Fruit fly (Drosophila melanogaster) whole organism, embryonic: ENCODE data around the gene CG42240.

Experiments
- Adf1 ChIP-seq: fragments of 200-800 bp; sonication (Bioruptor generic); IDR thresholded peaks from 2 replicates; pipeline ENCODE4 v1.3.6; 2022; ENCODE audit warnings: missing biosample characterization, missing genetic modification characterization
- C15 ChIP-seq: fragments of 200-800 bp; sonication (Bioruptor generic); IDR thresholded peaks from 3 replicates; pipeline ENCODE4 v1.3.6; 2022; ENCODE audit warnings: missing biosample characterization, missing genetic modification characterization
- CG11398 ChIP-seq: fragments of 200-800 bp; sonication (Bioruptor generic); optimal IDR thresholded peaks from 2 replicates; lab custom pipeline; 2016; ENCODE audit warnings: missing biosample characterization, missing genetic modification characterization
- CG12236 ChIP-seq: fragments of 200-800 bp; sonication (Bioruptor generic); optimal IDR thresholded peaks from 2 replicates; lab custom pipeline; 2016; ENCODE audit warnings: missing biosample characterization, missing genetic modification characterization
- CG12299 ChIP-seq: fragments of 200-800 bp; sonication (Bioruptor generic); optimal IDR thresholded peaks from 2 replicates; lab custom pipeline; 2018; ENCODE audit warnings: missing biosample characterization, mild to moderate bottlenecking, missing genetic modification characterization
- CG13624 ChIP-seq: fragments of 200-800 bp; sonication (Bioruptor generic); optimal IDR thresholded peaks from 2 replicates; lab custom pipeline; 2016; ENCODE audit warnings: missing biosample characterization, missing genetic modification characterization
- CG2129 ChIP-seq: fragments of 200-800 bp; sonication (Bioruptor generic); IDR thresholded peaks from 2 replicates; pipeline ENCODE4 v1.3.6; 2022; ENCODE audit warnings: missing biosample characterization, missing genetic modification characterization; ENCODE audit not compliant: partially characterized antibody
- CG30403 ChIP-seq: fragments of 200-800 bp; sonication (Bioruptor generic); optimal IDR thresholded peaks from 3 replicates; lab custom pipeline; 2016; ENCODE audit warnings: missing biosample characterization, missing genetic modification characterization
- CG31365 ChIP-seq: fragments of 200-800 bp; sonication (Bioruptor generic); optimal IDR thresholded peaks from 2 replicates; lab custom pipeline; 2018; ENCODE audit warnings: missing biosample characterization, mild to moderate bottlenecking, missing genetic modification characterization
- CG3726 ChIP-seq: fragments of 200-800 bp; sonication (Bioruptor generic); IDR thresholded peaks from 3 replicates; pipeline ENCODE4, ENCODE4 v1.3.6; 2022; ENCODE audit warnings: missing biosample characterization, missing genetic modification characterization
- CG4328 ChIP-seq: fragments of 200-800 bp; sonication (Bioruptor generic); optimal IDR thresholded peaks from 3 replicates; lab custom pipeline; 2017; ENCODE audit warnings: missing biosample characterization, missing genetic modification reagents, missing genetic modification characterization
- CG8089 ChIP-seq: fragments of 200-800 bp; sonication (Bioruptor generic); optimal IDR thresholded peaks from 3 replicates; lab custom pipeline; 2016; ENCODE audit warnings: missing biosample characterization, missing genetic modification characterization
- CG9797 ChIP-seq: fragments of 200-800 bp; sonication (Bioruptor generic); optimal IDR thresholded peaks from 3 replicates; lab custom pipeline; 2018; ENCODE audit warnings: missing biosample characterization, mild to moderate bottlenecking, missing genetic modification characterization
- CTCF ChIP-seq: fragments of 200-800 bp; sonication (Bioruptor generic); optimal IDR thresholded peaks from 2 replicates; lab custom pipeline; 2017; ENCODE audit warnings: missing biosample characterization, mild to moderate bottlenecking, missing genetic modification characterization, moderate library complexity
- Camta ChIP-seq: fragments of 200-800 bp; sonication (Bioruptor generic); optimal IDR thresholded peaks from 2 replicates; lab custom pipeline; 2016; ENCODE audit warnings: missing biosample characterization, missing genetic modification characterization
- Dad ChIP-seq: fragments of 200-800 bp; sonication (Bioruptor generic); optimal IDR thresholded peaks from 3 replicates; lab custom pipeline; 2016; ENCODE audit warnings: missing biosample characterization, missing genetic modification characterization
- Dip2 ChIP-seq: fragments of 200-800 bp; sonication (Bioruptor generic); IDR thresholded peaks from 2 replicates; pipeline ENCODE4 v1.3.6; 2022; ENCODE audit warnings: missing biosample characterization, missing genetic modification characterization
- Dref ChIP-seq: fragments of 200-800 bp; sonication (Bioruptor generic); IDR thresholded peaks from 2 replicates; pipeline ENCODE4 v1.3.6; 2022; ENCODE audit warnings: missing biosample characterization, missing genetic modification characterization
- E2f1 ChIP-seq: fragments of 200-800 bp; sonication (Bioruptor generic); IDR thresholded peaks from 2 replicates; pipeline ENCODE4 v1.3.6; 2022; ENCODE audit warnings: missing biosample characterization, missing genetic modification characterization
- Elba2 ChIP-seq: fragments of 200-800 bp; sonication (Bioruptor generic); optimal IDR thresholded peaks from 3 replicates; lab custom pipeline; 2016; ENCODE audit warnings: missing biosample characterization, missing genetic modification characterization
- Gsc ChIP-seq: fragments of 200-800 bp; sonication (Bioruptor generic); IDR thresholded peaks from 2 replicates; pipeline ENCODE4 v1.3.6; 2022; ENCODE audit warnings: missing biosample characterization, missing genetic modification characterization
- H15 ChIP-seq: fragments of 200-800 bp; sonication (Bioruptor generic); IDR thresholded peaks from 3 replicates; pipeline ENCODE4 v1.3.6; 2022; ENCODE audit warnings: missing biosample characterization, missing genetic modification characterization
- Hand ChIP-seq: fragments of 200-800 bp; sonication (Bioruptor generic); optimal IDR thresholded peaks from 2 replicates; lab custom pipeline; 2017; ENCODE audit warnings: mild to moderate bottlenecking, missing biosample characterization, missing genetic modification reagents, missing genetic modification characterization
- Hr39 ChIP-seq: fragments of >200 bp; optimal IDR thresholded peaks from 2 replicates; lab custom pipeline; 2017
- Kr ChIP-seq: fragments of 200-800 bp; sonication (Bioruptor generic); optimal IDR thresholded peaks from 2 replicates; lab custom pipeline; 2017; ENCODE audit warnings: missing biosample characterization, mild to moderate bottlenecking, missing genetic modification characterization
- NC2α ChIP-seq: fragments of 200-800 bp; sonication (Bioruptor generic); optimal IDR thresholded peaks from 2 replicates; lab custom pipeline; 2016; ENCODE audit warnings: missing biosample characterization, missing genetic modification characterization
- Nf-YA ChIP-seq: fragments of 200-800 bp; sonication (Bioruptor generic); IDR thresholded peaks from 2 replicates; pipeline ENCODE4 v1.3.6; 2022; ENCODE audit warnings: missing biosample characterization, missing genetic modification characterization
- Nf-YC ChIP-seq: fragments of 200-800 bp; optimal IDR thresholded peaks from 3 replicates; lab custom pipeline; 2019; ENCODE audit warnings: missing biosample characterization, mild to moderate bottlenecking, missing genetic modification characterization, moderate library complexity
- Six4 ChIP-seq: fragments of 200-800 bp; sonication (Bioruptor generic); optimal IDR thresholded peaks from 2 replicates; lab custom pipeline; 2016; ENCODE audit warnings: missing biosample characterization, missing genetic modification characterization
- Ssrp ChIP-seq: fragments of 200-800 bp; sonication (Bioruptor generic); optimal IDR thresholded peaks from 2 replicates; lab custom pipeline; 2018; ENCODE audit warnings: missing biosample characterization, mild to moderate bottlenecking, missing genetic modification characterization, moderate library complexity
- Taf1 ChIP-seq: fragments of 200-800 bp; sonication (Bioruptor generic); IDR thresholded peaks from 2 replicates; pipeline ENCODE4 v1.3.6; 2022; ENCODE audit warnings: missing biosample characterization, missing genetic modification characterization
- Vsx1 ChIP-seq: fragments of 200-800 bp; sonication (Bioruptor generic); optimal IDR thresholded peaks from 2 replicates; lab custom pipeline; 2017; ENCODE audit warnings: missing biosample characterization, mild to moderate bottlenecking, missing genetic modification characterization, missing genetic modification reagents
- ac ChIP-seq: fragments of 200-800 bp; sonication (Bioruptor generic); optimal IDR thresholded peaks from 3 replicates; lab custom pipeline; 2017; ENCODE audit warnings: missing biosample characterization, mild to moderate bottlenecking, missing genetic modification characterization
- az2 ChIP-seq: fragments of 200-800 bp; sonication (Bioruptor generic); optimal IDR thresholded peaks from 3 replicates; lab custom pipeline; 2016; ENCODE audit warnings: missing biosample characterization, missing genetic modification characterization
- bowl ChIP-seq: fragments of 200-800 bp; sonication (Bioruptor generic); IDR thresholded peaks from 2 replicates; pipeline ENCODE4 v1.3.6; 2022; ENCODE audit warnings: missing biosample characterization, missing genetic modification characterization
- caup ChIP-seq: fragments of 200-800 bp; sonication (Bioruptor generic); optimal IDR thresholded peaks from 3 replicates; lab custom pipeline; 2017; ENCODE audit warnings: missing biosample characterization, mild to moderate bottlenecking, missing genetic modification characterization, moderate library complexity; ENCODE audit not compliant: severe bottlenecking
- cg ChIP-seq: fragments of 200-800 bp; sonication (Bioruptor generic); optimal IDR thresholded peaks from 3 replicates; lab custom pipeline; 2019; ENCODE audit warnings: missing biosample characterization, mild to moderate bottlenecking, missing genetic modification characterization, moderate library complexity
- crol ChIP-seq: fragments of 200-800 bp; sonication (Bioruptor generic); IDR thresholded peaks from 2 replicates; pipeline ENCODE4 v1.3.6; 2022; ENCODE audit warnings: missing biosample characterization, missing genetic modification characterization
- dimm ChIP-seq: fragments of 200-800 bp; sonication (Bioruptor generic); IDR thresholded peaks from 2 replicates; pipeline ENCODE4 v1.3.6; 2022; ENCODE audit warnings: missing biosample characterization, missing genetic modification characterization
- eve ChIP-seq, 2 experiments: fragments of >200 bp; optimal IDR thresholded peaks; 2 replicates each; lab custom pipeline; 2017; ENCODE audit warnings: missing biosample characterization in 2 of 2, missing genetic modification characterization in 2 of 2
- gce ChIP-seq: fragments of 200-800 bp; sonication (Bioruptor generic); IDR thresholded peaks from 3 replicates; pipeline ENCODE4 v1.3.6; 2022; ENCODE audit warnings: missing biosample characterization, missing genetic modification characterization
- gfzf ChIP-seq: fragments of 200-800 bp; sonication (Bioruptor generic); optimal IDR thresholded peaks from 2 replicates; lab custom pipeline; 2016; ENCODE audit warnings: missing biosample characterization, mild to moderate bottlenecking, missing genetic modification characterization, moderate library complexity
- ham ChIP-seq: fragments of 200-800 bp; sonication (Bioruptor generic); IDR thresholded peaks from 2 replicates; pipeline ENCODE4 v1.3.6; 2022; ENCODE audit warnings: missing biosample characterization, missing genetic modification characterization
- hbn ChIP-seq: fragments of 200-800 bp; sonication (Bioruptor generic); IDR thresholded peaks from 2 replicates; pipeline ENCODE4 v1.3.6; 2022; ENCODE audit warnings: missing biosample characterization, missing genetic modification characterization; ENCODE audit not compliant: partially characterized antibody
- insv ChIP-seq, 2 experiments: fragments of 200-800 bp; sonication (Bioruptor generic); optimal IDR thresholded peaks; 3 replicates each; lab custom pipeline; 2016 to 2018; ENCODE audit warnings: missing biosample characterization in 2 of 2, missing genetic modification characterization in 2 of 2
- inv ChIP-seq: fragments of 200-800 bp; sonication (Bioruptor generic); IDR thresholded peaks from 2 replicates; pipeline ENCODE4 v1.3.6; 2022; ENCODE audit warnings: missing biosample characterization, missing genetic modification characterization; ENCODE audit not compliant: partially characterized antibody
- kah ChIP-seq: fragments of 200-800 bp; sonication (Bioruptor generic); optimal IDR thresholded peaks from 2 replicates; lab custom pipeline; 2018; ENCODE audit warnings: missing biosample characterization, mild to moderate bottlenecking, missing genetic modification characterization
- otp ChIP-seq: fragments of 200-800 bp; sonication (Bioruptor generic); IDR thresholded peaks from 3 replicates; pipeline ENCODE4, ENCODE4 v1.3.6; 2022; ENCODE audit warnings: missing biosample characterization, missing genetic modification characterization
- pum ChIP-seq: fragments of 200-800 bp; sonication (Bioruptor generic); optimal IDR thresholded peaks from 2 replicates; lab custom pipeline; 2016; ENCODE audit warnings: missing biosample characterization, missing genetic modification characterization
- repo ChIP-seq: fragments of 200-800 bp; sonication (Bioruptor generic); optimal IDR thresholded peaks from 2 replicates; lab custom pipeline; 2016; ENCODE audit warnings: missing biosample characterization, missing genetic modification characterization
- tap ChIP-seq: fragments of 200-800 bp; optimal IDR thresholded peaks from 3 replicates; lab custom pipeline; 2019; ENCODE audit warnings: missing biosample characterization, mild to moderate bottlenecking, missing genetic modification characterization, moderate library complexity
- tx ChIP-seq: fragments of 200-800 bp; sonication (Bioruptor generic); optimal IDR thresholded peaks from 2 replicates; lab custom pipeline; 2016; ENCODE audit warnings: missing biosample characterization, missing genetic modification characterization
- unc-4 ChIP-seq: fragments of 200-800 bp; sonication (Bioruptor generic); IDR thresholded peaks from 2 replicates; pipeline ENCODE4 v1.3.6; 2022; ENCODE audit warnings: missing biosample characterization, missing genetic modification characterization; ENCODE audit not compliant: partially characterized antibody
- vfl ChIP-seq: fragments of 200-800 bp; sonication (Bioruptor generic); optimal IDR thresholded peaks from 2 replicates; lab custom pipeline; 2016; ENCODE audit warnings: missing biosample characterization, missing genetic modification characterization

Gene CG42240

dm6 chrX:6308852-6309251, 21.8 kb upstream of the CG42240 start, which contains the start of gene CG15894 (continued):
- TF ChIP-seq CG30403 (GFP tag; lab: Kevin White, UChicago) = no peak
- no peak for TF ChIP-seq Adf1 (GFP tag; lab: Robert Waterston, UW)
- no peak for TF ChIP-seq Camta
- no peak for TF ChIP-seq az2 (GFP tag; lab: Kevin White, UChicago)
- no peak for TF ChIP-seq Elba2 (GFP tag; lab: Kevin White, UChicago)
- no peak for TF ChIP-seq insv (GFP tag; optimal IDR thresholded peaks at IDR 0.05; lab: Kevin White, UChicago)
- no peak for TF ChIP-seq Nf-YA (GFP tag; lab: Robert Waterston, UW)
- peak; percentile 62 for TF ChIP-seq cg (GFP tag; lab: Kevin White, UChicago)
- no peak for TF ChIP-seq CG8089 (GFP tag; lab: Kevin White, UChicago)
- no peak for TF ChIP-seq gce (GFP tag; lab: Robert Waterston, UW)
- TF ChIP-seq dimm (GFP tag; lab: Robert Waterston, UW) = no peak
- no peak for TF ChIP-seq Dref (GFP tag; lab: Robert Waterston, UW)
- no peak for TF ChIP-seq inv (GFP tag; lab: Robert Waterston, UW)
- no peak for TF ChIP-seq Kr (GFP tag; lab: Kevin White, UChicago)
- no peak for TF ChIP-seq CG12299 (tag; lab: Kevin White, UChicago)
- no peak for TF ChIP-seq pum (GFP tag; lab: Kevin White, UChicago)
- TF ChIP-seq NC2α (GFP tag; lab: Kevin White, UChicago) = no peak
- TF ChIP-seq Hand = no peak
- TF ChIP-seq CTCF = no peak
- no peak for TF ChIP-seq Hr39 (lab: Kevin White, UChicago)
- TF ChIP-seq CG12236 = no peak
- no peak for TF ChIP-seq Ssrp
- TF ChIP-seq unc-4 (GFP tag; lab: Robert Waterston, UW) = no peak
- no peak for TF ChIP-seq gfzf (GFP tag; lab: Kevin White, UChicago)
- TF ChIP-seq Gsc (GFP tag; lab: Robert Waterston, UW) = no peak
- TF ChIP-seq Six4 (GFP tag; lab: Kevin White, UChicago) = no peak
- no peak for TF ChIP-seq CG4328
- no peak for TF ChIP-seq ac (GFP tag; lab: Kevin White, UChicago)
- no peak for TF ChIP-seq CG3726 (GFP tag; lab: Robert Waterston, UW)
- TF ChIP-seq Dad (GFP tag; lab: Kevin White, UChicago) = no peak
- no peak for TF ChIP-seq Taf1 (GFP tag; lab: Robert Waterston, UW)
- no peak for TF ChIP-seq Dip2 (GFP tag; lab: Robert Waterston, UW)
- no peak for TF ChIP-seq CG2129 (GFP tag; lab: Robert Waterston, UW)
- TF ChIP-seq H15 (GFP tag; lab: Robert Waterston, UW) = no peak
- TF ChIP-seq E2f1 (GFP tag; lab: Robert Waterston, UW) = no peak
- TF ChIP-seq kah (GFP tag; lab: Kevin White, UChicago) = no peak
- no peak for TF ChIP-seq hbn (GFP tag; lab: Robert Waterston, UW)
- no peak for TF ChIP-seq Nf-YC (tag; lab: Kevin White, UChicago)
- no peak for TF ChIP-seq CG31365 (tag; lab: Kevin White, UChicago)
- TF ChIP-seq CG9797 (GFP tag; lab: Kevin White, UChicago) = no peak
- no peak for TF ChIP-seq vfl (GFP tag; lab: Kevin White, UChicago)
- no peak for TF ChIP-seq ham
- TF ChIP-seq CG13624 (GFP tag; lab: Kevin White, UChicago) = no peak
- TF ChIP-seq otp (GFP tag; lab: Robert Waterston, UW) = no peak
- no peak for TF ChIP-seq C15 (GFP tag; lab: Robert Waterston, UW)
- TF ChIP-seq caup (GFP tag; lab: Kevin White, UChicago) = no peak
- TF ChIP-seq Vsx1 (GFP tag; lab: Kevin White, UChicago) = no peak
- TF ChIP-seq bowl (GFP tag; lab: Robert Waterston, UW) = no peak
- no peak for TF ChIP-seq CG11398 (GFP tag; lab: Kevin White, UChicago)
- no peak for TF ChIP-seq tap (tag; lab: Kevin White, UChicago)
- TF ChIP-seq crol (GFP tag; lab: Robert Waterston, UW) = no peak
- no peak for TF ChIP-seq tx (GFP tag; lab: Kevin White, UChicago)
- TF ChIP-seq repo = no peak
- no peak for TF ChIP-seq eve (GFP tag; optimal IDR thresholded peaks at IDR 0.05; lab: Kevin White, UChicago)
